Worm (Caenorhabditis elegans): ENCODE measurements around the gene C01G10.6.

C01G10.6 gene

DNA sequence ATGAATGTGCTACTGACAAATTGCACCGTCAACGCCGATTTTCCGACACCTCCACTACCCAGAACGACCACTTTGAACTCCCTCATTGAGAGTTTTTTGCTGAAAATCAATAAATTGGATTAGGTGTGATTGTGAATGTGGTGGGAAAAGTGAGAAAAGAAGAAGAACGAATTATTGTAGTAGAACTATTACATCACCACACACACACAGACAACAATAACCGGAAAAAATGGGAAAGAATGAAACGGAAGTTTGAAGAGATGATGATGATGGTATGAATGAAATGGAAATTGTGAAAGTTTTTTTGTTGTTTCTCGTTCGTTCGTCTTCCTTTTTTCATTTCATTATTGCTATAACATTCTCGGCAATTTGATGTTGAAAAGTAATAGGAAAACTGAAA is 23.5 kb upstream of the C01G10.6 start, which contains the start of gene rap-2:
Gene rap-2 (minus strand): TSS at position 101 of the 400 bp plus-strand sequence.
- no peak for TF ChIP-seq mab-5 (tag; optimal IDR thresholded peaks at IDR 0.05)
- no peak for TF ChIP-seq nhr-6 (tag; optimal IDR thresholded peaks at IDR 0.05)
- no peak for TF ChIP-seq ZK546.5 (tag; optimal IDR thresholded peaks at IDR 0.05)
- no peak for TF ChIP-seq unc-55 (GFP tag; optimal IDR thresholded peaks at IDR 0.05)
- no peak for TF ChIP-seq mbf-1 (tag; optimal IDR thresholded peaks at IDR 0.05)

DNA sequence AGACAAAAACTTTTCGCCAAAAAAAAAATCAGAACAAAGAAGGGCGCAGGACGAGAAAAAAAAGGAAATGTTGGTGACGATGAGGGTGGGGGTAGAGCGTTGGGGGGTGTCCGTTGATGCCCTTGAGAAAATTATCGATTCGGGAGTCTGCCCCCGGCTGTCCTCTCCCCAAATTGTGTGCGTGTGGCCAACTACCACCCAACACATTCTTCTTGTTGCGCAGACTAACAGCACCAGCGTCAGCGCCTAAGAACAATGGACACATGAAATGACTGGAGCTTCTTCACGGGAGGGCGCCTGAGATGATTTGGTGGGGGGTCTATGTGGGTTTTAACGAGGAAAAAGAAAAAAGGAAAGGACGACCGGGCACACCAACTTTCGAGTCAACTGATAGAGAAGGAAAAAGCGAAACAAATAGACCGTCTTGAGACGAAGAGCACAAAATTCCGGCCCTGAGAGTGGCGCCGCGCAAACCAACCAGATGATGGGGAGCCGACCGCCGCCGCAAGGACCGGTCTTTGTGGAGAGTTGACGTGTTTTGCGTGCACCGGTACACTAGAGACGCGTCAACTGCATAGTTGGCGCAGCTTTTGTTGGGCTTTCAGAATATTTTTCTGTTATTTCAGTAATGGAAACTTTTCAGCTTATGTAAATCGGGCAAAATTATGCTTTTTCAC is 22.2 kb upstream of the C01G10.6 start, which contains the start of gene C25D7.9:
Gene C25D7.9 (plus strand): TSS at position 68 of the 677 bp plus-strand sequence.
- peak; percentile 9 for TF ChIP-seq F13H6.1 (tag; optimal IDR thresholded peaks at IDR 0.05)
- TF ChIP-seq ZK546.5 (tag; optimal IDR thresholded peaks at IDR 0.05), result no peak
- peak; percentile 23 for TF ChIP-seq nhr-129 (tag; optimal IDR thresholded peaks at IDR 0.05)
- no peak for TF ChIP-seq sma-9 (GFP tag; optimal IDR thresholded peaks at IDR 0.05)
- TF ChIP-seq sma-9 (tag; optimal IDR thresholded peaks at IDR 0.05), result no peak
- peak; percentile 59 for TF ChIP-seq unc-55 (GFP tag; optimal IDR thresholded peaks at IDR 0.05)
- peak; percentile 36 for TF ChIP-seq lin-13 (GFP tag; optimal IDR thresholded peaks at IDR 0.05)
- peak; percentile 29 for TF ChIP-seq C34F6.9 (tag; optimal IDR thresholded peaks at IDR 0.05)
- peak; percentile 10 for TF ChIP-seq gmeb-1 (tag; optimal IDR thresholded peaks at IDR 0.05)
- TF ChIP-seq nhr-6 (tag; optimal IDR thresholded peaks at IDR 0.05), result no peak
- no peak for TF ChIP-seq snpc-4 (tag; optimal IDR thresholded peaks at IDR 0.05)
- no peak for TF ChIP-seq Y55F3AM.14 (GFP tag; optimal IDR thresholded peaks at IDR 0.05)
- no peak for TF ChIP-seq mbf-1 (tag; optimal IDR thresholded peaks at IDR 0.05)
- no peak for TF ChIP-seq sma-3 (GFP tag; optimal IDR thresholded peaks at IDR 0.05)
- no peak for TF ChIP-seq unc-62 (GFP tag; optimal IDR thresholded peaks at IDR 0.05)
- no peak for TF ChIP-seq nhr-25 (tag; optimal IDR thresholded peaks at IDR 0.05)
- TF ChIP-seq lsy-2 (tag; optimal IDR thresholded peaks at IDR 0.05), result peak in 1 of 2 experiments; percentile 13
- TF ChIP-seq elt-3 (tag; optimal IDR thresholded peaks at IDR 0.05), result no peak
- TF ChIP-seq zag-1 (tag; optimal IDR thresholded peaks at IDR 0.05), result peak; percentile 51

DNA sequence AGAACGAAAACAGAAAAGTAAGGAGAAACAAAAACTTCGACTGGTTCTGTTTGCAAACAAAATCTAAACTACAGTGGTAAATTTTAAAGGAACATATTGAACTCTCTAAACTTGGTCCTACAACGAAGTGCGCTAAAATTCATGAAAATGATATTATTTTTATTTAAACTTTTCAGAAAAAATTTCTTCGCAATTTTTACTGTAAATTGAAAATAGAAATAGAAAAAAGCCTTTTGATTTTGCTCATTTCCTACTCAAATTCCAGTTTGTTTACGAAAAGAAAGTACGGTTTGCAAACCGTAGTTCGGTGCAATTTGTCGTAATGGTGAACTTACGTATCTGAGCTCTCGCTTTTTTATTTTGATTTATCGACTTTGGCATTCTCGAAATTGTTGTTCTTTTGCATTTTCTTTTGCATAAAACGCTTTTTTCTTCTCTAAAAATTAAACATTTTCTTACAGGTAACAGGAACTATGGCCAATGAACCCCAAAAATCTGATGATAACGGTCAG is 21.6 kb upstream of the C01G10.6 start, which contains the start of gene otub-1:
Gene otub-1 (plus strand): TSS at position 462 of the 512 bp plus-strand sequence.
- TF ChIP-seq egl-27 (tag; optimal IDR thresholded peaks at IDR 0.05), result no peak
- no peak for TF ChIP-seq nhr-10 (tag; optimal IDR thresholded peaks at IDR 0.05)

DNA sequence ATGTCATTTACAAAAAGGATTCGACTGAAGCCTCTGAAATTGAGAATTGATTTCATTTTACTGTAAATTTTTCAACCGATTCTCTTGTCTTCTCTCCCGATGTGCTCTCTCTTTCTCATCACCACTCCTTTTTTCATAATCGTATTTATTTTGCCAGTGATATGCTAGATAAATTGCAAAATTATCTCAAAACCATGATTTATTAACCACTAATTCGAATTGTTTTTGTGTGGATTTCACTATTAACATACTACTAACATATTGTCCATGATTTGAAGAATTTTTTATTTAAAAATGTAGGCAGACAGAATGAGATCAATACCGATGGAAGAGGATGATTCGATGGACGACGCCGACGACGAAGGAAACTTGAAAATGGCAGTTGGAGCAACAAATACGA is 20.3 kb upstream of the C01G10.6 start, which contains the start of gene C25D7.10:
Gene C25D7.10 (plus strand): TSS at position 301 of the 400 bp plus-strand sequence.
- no peak for TF ChIP-seq ztf-1 (GFP tag; conservative IDR thresholded peaks at IDR 0.05)
- no peak for TF ChIP-seq nhr-23 (tag; optimal IDR thresholded peaks at IDR 0.05)
- no peak for TF ChIP-seq mab-5 (tag; optimal IDR thresholded peaks at IDR 0.05)
- TF ChIP-seq zag-1 (tag; optimal IDR thresholded peaks at IDR 0.05), result no peak
- no peak for TF ChIP-seq mdl-1 (tag; optimal IDR thresholded peaks at IDR 0.05)
- TF ChIP-seq C34F6.9 (tag; optimal IDR thresholded peaks at IDR 0.05), result no peak
- TF ChIP-seq alr-1 (tag; optimal IDR thresholded peaks at IDR 0.05), result no peak
- no peak for TF ChIP-seq R02D3.7 (tag; optimal IDR thresholded peaks at IDR 0.05)
- no peak for TF ChIP-seq unc-55 (GFP tag; optimal IDR thresholded peaks at IDR 0.05)
- no peak for TF ChIP-seq blmp-1 (tag; optimal IDR thresholded peaks at IDR 0.05; ENCODE audit: insufficient read depth)
- TF ChIP-seq egl-27 (tag; optimal IDR thresholded peaks at IDR 0.05), result no peak
- no peak for TF ChIP-seq nhr-10 (tag; optimal IDR thresholded peaks at IDR 0.05)
- TF ChIP-seq ama-1 (optimal IDR thresholded peaks at IDR 0.05), result no peak
- no peak for TF ChIP-seq F13H6.1 (tag; optimal IDR thresholded peaks at IDR 0.05)
- no peak for TF ChIP-seq ztf-4 (tag; optimal IDR thresholded peaks at IDR 0.05)

DNA sequence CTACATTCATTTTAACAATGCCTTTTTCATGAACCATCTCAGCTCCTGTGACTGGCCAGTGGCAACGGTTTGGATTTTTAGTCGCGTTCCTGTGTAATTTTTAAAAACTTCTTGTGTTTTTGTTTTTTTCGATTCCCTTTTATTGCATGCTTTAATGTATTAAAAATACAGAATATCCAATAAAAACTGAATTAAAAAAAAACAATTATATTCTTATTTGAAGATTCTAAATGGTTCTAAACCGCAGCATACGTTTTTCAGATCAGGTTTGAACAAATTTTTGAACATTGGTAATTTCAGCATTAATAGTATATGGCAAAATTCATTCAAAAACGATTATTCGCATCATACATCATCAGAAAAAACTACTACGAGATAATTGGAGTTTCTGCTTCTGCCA is 19.1 kb upstream of the C01G10.6 start, which contains the start of gene dnj-3:
Gene dnj-3 (plus strand): TSS at position 301 of the 400 bp plus-strand sequence.
- no peak for TF ChIP-seq Y55F3AM.14 (GFP tag; optimal IDR thresholded peaks at IDR 0.05)
- no peak for TF ChIP-seq mbf-1 (tag; optimal IDR thresholded peaks at IDR 0.05)
- TF ChIP-seq nhr-12 (tag; optimal IDR thresholded peaks at IDR 0.05), result no peak
- no peak for TF ChIP-seq nhr-6 (tag; optimal IDR thresholded peaks at IDR 0.05)
- TF ChIP-seq ceh-82 (tag; optimal IDR thresholded peaks at IDR 0.05), result no peak

Measured in whole organism, L2 larva.